Worm (Caenorhabditis elegans): Measurements from ENCODE around the gene C45H4.14.

C45H4.14 gene

DNA sequence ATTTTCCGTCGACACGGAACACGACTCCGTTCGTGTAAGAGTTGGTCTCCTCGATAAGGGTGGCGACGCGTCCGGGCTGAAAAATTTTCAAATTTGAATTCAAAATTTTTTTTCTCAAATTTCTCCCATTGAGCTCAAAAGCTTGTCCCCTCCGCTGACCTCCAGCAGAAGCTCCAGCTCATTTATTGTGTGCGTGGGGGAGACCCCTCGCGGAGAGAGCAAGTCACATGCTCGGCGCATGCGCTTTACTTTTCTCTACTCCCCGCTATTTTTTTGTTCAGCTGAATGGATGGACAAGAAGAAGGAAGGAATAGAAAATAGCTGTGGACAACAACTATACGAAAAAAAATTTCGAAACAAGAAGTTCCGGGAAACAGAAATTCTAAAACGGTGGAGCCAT, 25.7 kb downstream of the C45H4.14 start:
- TF ChIP-seq nhr-120 (GFP tag; IDR thresholded peaks at IDR 0.05) (no peak), dpff-1 (tag; optimal IDR thresholded peaks at IDR 0.05) (no peak), let-607 (tag; optimal IDR thresholded peaks at IDR 0.05) (no peak), F52B5.7 (tag; optimal IDR thresholded peaks at IDR 0.05) (no peak), attf-6 (GFP tag; IDR thresholded peaks at IDR 0.05) (no peak), efl-1 (GFP tag; optimal IDR thresholded peaks at IDR 0.05) (no peak), cebp-1 (GFP tag; IDR thresholded peaks at IDR 0.05) (no peak), cebp-1 (tag; optimal IDR thresholded peaks at IDR 0.05) (peak; percentile 74), athp-1 (tag; optimal IDR thresholded peaks at IDR 0.05) (no peak), F23B12.7 (tag; optimal IDR thresholded peaks at IDR 0.05; ENCODE audit: insufficient read depth) (no peak), ZK185.1 (tag; optimal IDR thresholded peaks at IDR 0.05; ENCODE audit: poor library complexity, severe bottlenecking) (no peak), nfyb-1 (GFP tag; IDR thresholded peaks at IDR 0.05) (no peak), B0035.1 (tag; optimal IDR thresholded peaks at IDR 0.05) (no peak), akir-1 (GFP tag; optimal IDR thresholded peaks at IDR 0.05) (no peak), cebp-2 (GFP tag; IDR thresholded peaks at IDR 0.05) (no peak), pha-4 (tag; optimal IDR thresholded peaks at IDR 0.05) (no peak), egrh-3 (GFP tag; IDR thresholded peaks at IDR 0.05) (peak; percentile 31; the same call in 1 of the 2 replicates), somi-1 (GFP tag; optimal IDR thresholded peaks at IDR 0.05) (no peak), chd-7 (tag; optimal IDR thresholded peaks at IDR 0.05) (peak; percentile 41), let-526 (GFP tag; IDR thresholded peaks at IDR 0.05) (no peak), ztf-25 (GFP tag; IDR thresholded peaks at IDR 0.05) (no peak), ceh-79 (tag; optimal IDR thresholded peaks at IDR 0.05) (no peak), unc-62 (GFP tag; optimal IDR thresholded peaks at IDR 0.05) (no peak), hsf-1 (GFP tag; IDR thresholded peaks at IDR 0.05) (no peak), Y67H2A.10 (GFP tag; conservative IDR thresholded peaks at IDR 0.05) (no peak), ztf-6 (GFP tag; IDR thresholded peaks at IDR 0.05) (no peak), ccch-3 (GFP tag; optimal IDR thresholded peaks at IDR 0.05) (no peak), dox-1 (GFP tag; IDR thresholded peaks at IDR 0.05) (peak; percentile 42; the same call in 1 of the 2 replicates), mes-4 (tag; optimal IDR thresholded peaks at IDR 0.05) (no peak), lin-54 (GFP tag; optimal IDR thresholded peaks at IDR 0.05) (no peak), tbp1 (GFP tag; optimal IDR thresholded peaks at IDR 0.05) (no peak), bed-2 (GFP tag; IDR thresholded peaks at IDR 0.05) (no peak), nfya-2 (GFP tag; IDR thresholded peaks at IDR 0.05) (no peak), snpc-3.4 (tag; optimal IDR thresholded peaks at IDR 0.05) (no peak), snpc-4 (GFP tag; optimal IDR thresholded peaks at IDR 0.05) (no peak), snpc-4 (tag; optimal IDR thresholded peaks at IDR 0.05) (peak in 1 of 4 experiments; percentile 13), hlh-26 (GFP tag; conservative IDR thresholded peaks at IDR 0.05) (no peak), lsl-1 (GFP tag; optimal IDR thresholded peaks at IDR 0.05) (no peak), Y56A3A.18 (GFP tag; IDR thresholded peaks at IDR 0.05) (no peak), F57C9.4 (tag; optimal IDR thresholded peaks at IDR 0.05) (no peak), lsy-27 (tag; optimal IDR thresholded peaks at IDR 0.05; ENCODE audit: borderline replicate concordance, insufficient read depth) (no peak), lin-26 (GFP tag; IDR thresholded peaks at IDR 0.05) (no peak), B0019.2 (GFP tag; conservative IDR thresholded peaks at IDR 0.05) (no peak), F33H1.4 (GFP tag; IDR thresholded peaks at IDR 0.05) (no peak), dpl-1 (GFP tag; optimal IDR thresholded peaks at IDR 0.05) (no peak), madf-3 (GFP tag; IDR thresholded peaks at IDR 0.05) (no peak), F39B2.1 (GFP tag; IDR thresholded peaks at IDR 0.05) (no peak), egl-18 (GFP tag; IDR thresholded peaks at IDR 0.05) (no peak), C06A6.2 (GFP tag; conservative IDR thresholded peaks at IDR 0.05) (no peak), madf-6 (GFP tag; IDR thresholded peaks at IDR 0.05) (no peak)
